Fruit fly (Drosophila melanogaster) whole organism, adult: ENCODE measurements around the gene Ae2.

Experiments used
- CG11617 ChIP-seq: fragments of 200-800 bp; sonication (Bioruptor generic); optimal IDR thresholded peaks from 2 replicates; lab custom pipeline; 2017; ENCODE audit warnings: mild to moderate bottlenecking, missing biosample characterization, missing genetic modification reagents, missing genetic modification characterization
- CG7045 ChIP-seq: fragments of 200-800 bp; sonication (Bioruptor generic); optimal IDR thresholded peaks from 2 replicates; lab custom pipeline; 2017; ENCODE audit warnings: missing biosample characterization, mild to moderate bottlenecking, missing genetic modification characterization
- Clk ChIP-seq: fragments of 200-800 bp; sonication (Bioruptor generic); optimal IDR thresholded peaks from 2 replicates; lab custom pipeline; 2017; ENCODE audit warnings: missing biosample characterization, missing genetic modification characterization
- cic ChIP-seq: fragments of 200-800 bp; sonication (Bioruptor generic); optimal IDR thresholded peaks from 2 replicates; lab custom pipeline; 2017; ENCODE audit warnings: missing biosample characterization, mild to moderate bottlenecking, missing genetic modification characterization, moderate library complexity
- kay ChIP-seq: fragments of 200-800 bp; sonication (Bioruptor generic); peaks from one replicate; lab custom pipeline; 2016; ENCODE audit warnings: missing biosample characterization, missing genetic modification characterization, borderline replicate concordance

DNA sequence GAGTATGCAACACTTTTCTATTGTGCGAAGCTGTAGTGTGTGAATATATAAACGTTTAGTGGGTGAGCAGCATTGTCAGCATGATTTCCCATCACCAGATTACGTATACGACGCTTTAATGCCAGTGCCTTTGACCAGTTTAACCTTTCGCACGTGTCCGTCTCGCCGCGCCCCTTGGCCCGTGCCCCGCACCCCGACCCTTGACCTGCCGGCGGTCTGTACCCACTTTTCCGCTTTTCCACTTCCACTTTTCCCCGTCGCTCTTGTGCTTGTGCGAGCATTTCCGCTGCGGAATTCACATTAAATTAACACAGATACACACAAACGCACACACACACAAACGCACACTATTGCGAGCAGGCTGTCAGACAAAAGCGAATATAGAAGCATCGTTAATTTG, 12.4 kb downstream of the Ae2 start:
- no peak for TF ChIP-seq Clk
- TF ChIP-seq kay, result no peak
- no peak for TF ChIP-seq CG11617 (GFP tag; lab: Kevin White, UChicago)
- no peak for TF ChIP-seq CG7045 (GFP tag; lab: Kevin White, UChicago)
- no peak for TF ChIP-seq cic (GFP tag; lab: Kevin White, UChicago)
